Fruit fly (Drosophila melanogaster) whole organism, embryonic: ENCODE results near the gene CG10802.

Experiments used
- Abd-B ChIP-seq: fragments of 200-800 bp; sonication (Bioruptor generic); optimal IDR thresholded peaks from 2 replicates; lab custom pipeline; 2018; ENCODE audit warnings: missing biosample characterization, mild to moderate bottlenecking, missing genetic modification characterization, moderate library complexity
- Awh ChIP-seq: fragments of 200-800 bp; sonication (Bioruptor generic); IDR thresholded peaks from 2 replicates; pipeline ENCODE4, ENCODE4 v1.3.6; 2022; ENCODE audit warnings: missing biosample characterization, missing genetic modification characterization
- CG11504 ChIP-seq: fragments of 200-800 bp; sonication (Bioruptor generic); optimal IDR thresholded peaks from 3 replicates; lab custom pipeline; 2019; ENCODE audit warnings: missing biosample characterization, mild to moderate bottlenecking, missing genetic modification characterization, moderate library complexity
- CG3163 ChIP-seq: fragments of 200-800 bp; sonication (Bioruptor generic); optimal IDR thresholded peaks from 3 replicates; lab custom pipeline; 2016; ENCODE audit warnings: missing biosample characterization, missing genetic modification characterization
- CG7271 ChIP-seq: fragments of 200-800 bp; sonication (Bioruptor generic); optimal IDR thresholded peaks from 2 replicates; lab custom pipeline; 2018; ENCODE audit warnings: missing biosample characterization, mild to moderate bottlenecking, missing genetic modification characterization, moderate library complexity
- NfI ChIP-seq: fragments of 200-800 bp; sonication (Bioruptor generic); optimal IDR thresholded peaks from 3 replicates; lab custom pipeline; 2018; ENCODE audit warnings: missing biosample characterization, mild to moderate bottlenecking, missing genetic modification characterization, moderate library complexity
- peb ChIP-seq: fragments of 200-800 bp; sonication (Bioruptor generic); IDR thresholded peaks from 2 replicates; pipeline ENCODE4 v1.3.6; 2022; ENCODE audit warnings: missing biosample characterization, missing genetic modification characterization
- yki ChIP-seq: fragments of >200 bp; optimal IDR thresholded peaks from 3 replicates; lab custom pipeline; 2018

dm6 chrX:3435707-3436106 is 47.1 kb upstream of the CG10802 start, which contains the start of gene CG14269:
- no peak for TF ChIP-seq Abd-B (GFP tag; lab: Kevin White, UChicago)
- no peak for TF ChIP-seq yki (lab: Kevin White, UChicago)
- no peak for TF ChIP-seq NfI
- no peak for TF ChIP-seq CG3163 (GFP tag; lab: Kevin White, UChicago)
- TF ChIP-seq Awh (GFP tag; lab: Robert Waterston, UW), result no peak
- no peak for TF ChIP-seq CG7271 (tag; lab: Kevin White, UChicago)
- TF ChIP-seq peb (GFP tag; lab: Robert Waterston, UW), result no peak
- TF ChIP-seq CG11504 (tag; lab: Kevin White, UChicago), result no peak
